Fruit fly (Drosophila melanogaster) whole organism, embryonic: Measurements from ENCODE around the gene trr.
A peak's percentile ranks its signal among the peaks of the same experiment; 100 is the strongest.

ENCODE experiments used
- ATbp ChIP-seq: fragments of 200-800 bp; sonication (Bioruptor generic); optimal IDR thresholded peaks from 2 replicates; lab custom pipeline; 2017; ENCODE audit warnings: missing biosample characterization, mild to moderate bottlenecking, missing genetic modification characterization, missing genetic modification reagents
- BEAF-32 ChIP-seq: fragments of 200-800 bp; sonication (Bioruptor generic); optimal IDR thresholded peaks from 3 replicates; lab custom pipeline; 2017; ENCODE audit warnings: missing biosample characterization, missing genetic modification characterization, mild to moderate bottlenecking, moderate library complexity, missing genetic modification reagents
- Bgb ChIP-seq: fragments of 200-800 bp; sonication (Bioruptor generic); IDR thresholded peaks from 2 replicates; pipeline ENCODE4 v1.3.6; 2022; ENCODE audit warnings: missing biosample characterization, missing genetic modification characterization; ENCODE audit not compliant: partially characterized antibody
- Blimp-1 ChIP-seq: fragments of 200-800 bp; sonication (Bioruptor generic); optimal IDR thresholded peaks from 3 replicates; lab custom pipeline; 2018; ENCODE audit warnings: missing biosample characterization, missing genetic modification characterization, mild to moderate bottlenecking, moderate library complexity, missing genetic modification reagents
- CG10431 ChIP-seq: fragments of 200-800 bp; sonication (Bioruptor generic); optimal IDR thresholded peaks from 3 replicates; lab custom pipeline; 2018; ENCODE audit warnings: missing biosample characterization, mild to moderate bottlenecking, missing genetic modification characterization
- CG11456 ChIP-seq: fragments of 200-800 bp; sonication (Bioruptor generic); IDR thresholded peaks from 3 replicates; pipeline ENCODE4 v1.3.6; 2022; ENCODE audit warnings: missing biosample characterization, missing genetic modification characterization
- CG12659 ChIP-seq: fragments of 200-800 bp; sonication (Bioruptor generic); optimal IDR thresholded peaks from 3 replicates; lab custom pipeline; 2017; ENCODE audit warnings: mild to moderate bottlenecking, missing biosample characterization, missing genetic modification reagents, missing genetic modification characterization
- CG12942 ChIP-seq: fragments of 200-800 bp; sonication (Bioruptor generic); optimal IDR thresholded peaks from 3 replicates; lab custom pipeline; 2016; ENCODE audit warnings: missing biosample characterization, missing genetic modification characterization
- CG1647 ChIP-seq: fragments of 200-800 bp; sonication (Bioruptor generic); optimal IDR thresholded peaks from 3 replicates; lab custom pipeline; 2016; ENCODE audit warnings: missing biosample characterization, missing genetic modification characterization
- CG17802 ChIP-seq: fragments of 200-800 bp; sonication (Bioruptor generic); optimal IDR thresholded peaks from 2 replicates; lab custom pipeline; 2018; ENCODE audit warnings: missing biosample characterization, mild to moderate bottlenecking, missing genetic modification characterization, moderate library complexity
- CG17829 ChIP-seq: fragments of 200-800 bp; optimal IDR thresholded peaks from 2 replicates; lab custom pipeline; 2019; ENCODE audit warnings: missing biosample characterization, mild to moderate bottlenecking, missing genetic modification characterization, moderate library complexity
- CG2120 ChIP-seq: fragments of 200-800 bp; sonication (Bioruptor generic); optimal IDR thresholded peaks from 3 replicates; lab custom pipeline; 2016; ENCODE audit warnings: missing biosample characterization, missing genetic modification characterization
- CG30020 ChIP-seq: fragments of 200-800 bp; optimal IDR thresholded peaks from 2 replicates; lab custom pipeline; 2019; ENCODE audit warnings: missing biosample characterization, mild to moderate bottlenecking, missing genetic modification characterization, moderate library complexity
- CG30431 ChIP-seq: fragments of 200-800 bp; sonication (Bioruptor generic); optimal IDR thresholded peaks from 2 replicates; lab custom pipeline; 2017; ENCODE audit warnings: missing biosample characterization, missing genetic modification characterization
- CG33557 ChIP-seq: fragments of 200-800 bp; sonication (Bioruptor generic); optimal IDR thresholded peaks from 2 replicates; lab custom pipeline; 2019; ENCODE audit warnings: missing biosample characterization, mild to moderate bottlenecking, missing genetic modification characterization, moderate library complexity
- CG43689 ChIP-seq: fragments of 200-800 bp; sonication (Bioruptor generic); IDR thresholded peaks from 2 replicates; pipeline ENCODE4 v1.3.6; 2022; ENCODE audit warnings: missing biosample characterization, missing genetic modification characterization
- CG6654 ChIP-seq: fragments of 200-800 bp; sonication (Bioruptor generic); optimal IDR thresholded peaks from 2 replicates; lab custom pipeline; 2017; ENCODE audit warnings: missing biosample characterization, mild to moderate bottlenecking, missing genetic modification characterization
- CG6683 ChIP-seq: fragments of 200-800 bp; sonication (Bioruptor generic); optimal IDR thresholded peaks from 2 replicates; lab custom pipeline; 2017; ENCODE audit warnings: missing biosample characterization, mild to moderate bottlenecking, missing genetic modification characterization, missing genetic modification reagents
- CG7928 ChIP-seq: fragments of 200-800 bp; sonication (Bioruptor generic); optimal IDR thresholded peaks from 2 replicates; lab custom pipeline; 2017; ENCODE audit warnings: missing biosample characterization, mild to moderate bottlenecking, missing genetic modification characterization
- CG8290 ChIP-seq, 3 experiments: fragments of 200-800 bp; sonication (Bioruptor generic); optimal IDR thresholded peaks; 2 replicates each; lab custom pipeline; 2016 to 2019; ENCODE audit warnings: missing biosample characterization in 3 of 3, missing genetic modification characterization in 3 of 3, mild to moderate bottlenecking in 2 of 3, moderate library complexity in 1 of 3
- Dip2 ChIP-seq: fragments of 200-800 bp; sonication (Bioruptor generic); IDR thresholded peaks from 2 replicates; pipeline ENCODE4 v1.3.6; 2022; ENCODE audit warnings: missing biosample characterization, missing genetic modification characterization
- Ets65A ChIP-seq: fragments of 200-800 bp; sonication (Bioruptor generic); peaks from one replicate; lab custom pipeline; 2016; ENCODE audit warnings: missing biosample characterization, missing genetic modification characterization
- HHEX ChIP-seq: fragments of 200-800 bp; sonication (Bioruptor generic); optimal IDR thresholded peaks from 3 replicates; lab custom pipeline; 2017; ENCODE audit warnings: missing biosample characterization, mild to moderate bottlenecking, missing genetic modification characterization, missing genetic modification reagents
- HLH54F ChIP-seq: fragments of 200-800 bp; sonication (Bioruptor generic); optimal IDR thresholded peaks from 3 replicates; lab custom pipeline; 2016; ENCODE audit warnings: missing biosample characterization, missing genetic modification characterization
- Hmr ChIP-seq: fragments of 200-800 bp; sonication (Bioruptor generic); optimal IDR thresholded peaks from 3 replicates; lab custom pipeline; 2017; ENCODE audit warnings: mild to moderate bottlenecking, missing biosample characterization, missing genetic modification reagents, missing genetic modification characterization
- Jarid2 ChIP-seq: fragments of 200-800 bp; sonication (Bioruptor generic); optimal IDR thresholded peaks from 3 replicates; lab custom pipeline; 2017; ENCODE audit warnings: mild to moderate bottlenecking, missing biosample characterization, missing genetic modification reagents, missing genetic modification characterization
- Max ChIP-seq: fragments of 200-800 bp; sonication (Bioruptor generic); optimal IDR thresholded peaks from 2 replicates; lab custom pipeline; 2016; ENCODE audit warnings: missing biosample characterization, mild to moderate bottlenecking, missing genetic modification characterization
- Mrtf ChIP-seq: fragments of 200-800 bp; sonication (Bioruptor generic); IDR thresholded peaks from 3 replicates; pipeline ENCODE4 v1.3.6; 2022; ENCODE audit warnings: missing biosample characterization, missing genetic modification characterization
- NFAT ChIP-seq: fragments of 200-800 bp; sonication (Bioruptor generic); IDR thresholded peaks from 2 replicates; pipeline ENCODE4 v1.3.6; 2022; ENCODE audit warnings: missing biosample characterization, missing genetic modification characterization
- Poxn ChIP-seq: fragments of 200-800 bp; sonication (Bioruptor generic); IDR thresholded peaks from 2 replicates; pipeline ENCODE4 v1.3.6; 2022; ENCODE audit warnings: missing biosample characterization, missing genetic modification characterization
- Rfx ChIP-seq: fragments of 200-800 bp; sonication (Bioruptor generic); IDR thresholded peaks from 2 replicates; pipeline ENCODE4 v1.3.6; 2022; ENCODE audit warnings: missing biosample characterization, missing genetic modification characterization
- Rx ChIP-seq: fragments of 200-800 bp; sonication (Bioruptor generic); IDR thresholded peaks from 2 replicates; pipeline ENCODE4 v1.3.6; 2022; ENCODE audit warnings: missing biosample characterization, missing genetic modification characterization
- Sin3A ChIP-seq: fragments of >200 bp; optimal IDR thresholded peaks from 2 replicates; lab custom pipeline; 2018
- Sox100B ChIP-seq: fragments of 200-800 bp; sonication (Bioruptor generic); optimal IDR thresholded peaks from 3 replicates; lab custom pipeline; 2018; ENCODE audit warnings: missing biosample characterization, mild to moderate bottlenecking, missing genetic modification characterization
- Trl ChIP-seq, 3 experiments: fragments of >200 bp in 2 of 3; fragments of 200-800 bp in 1 of 3; sonication (Bioruptor generic) in 1 of 3; optimal IDR thresholded peaks; 2 replicates in 1 of 3; 3 replicates in 2 of 3; lab custom pipeline; 2016 to 2017; ENCODE audit warnings: missing biosample characterization in 1 of 3, missing genetic modification characterization in 1 of 3
- amos ChIP-seq: fragments of 200-800 bp; sonication (Bioruptor generic); IDR thresholded peaks from 2 replicates; pipeline ENCODE4 v1.3.6; 2022; ENCODE audit warnings: missing biosample characterization, missing genetic modification characterization; ENCODE audit not compliant: partially characterized antibody
- chif ChIP-seq, 2 experiments: fragments of 200-800 bp; sonication (Bioruptor generic); optimal IDR thresholded peaks; 3 replicates each; lab custom pipeline; 2016; ENCODE audit warnings: missing biosample characterization in 2 of 2, missing genetic modification characterization in 2 of 2
- dan ChIP-seq: fragments of 200-800 bp; sonication (Bioruptor generic); IDR thresholded peaks from 2 replicates; pipeline ENCODE4 v1.3.6; 2022; ENCODE audit warnings: missing biosample characterization, missing genetic modification characterization
- dati ChIP-seq: fragments of 200-800 bp; sonication (Bioruptor generic); IDR thresholded peaks from 2 replicates; pipeline ENCODE4 v1.3.6; 2022; ENCODE audit warnings: missing biosample characterization, missing genetic modification characterization
- gcm2 ChIP-seq: fragments of 200-800 bp; sonication (Bioruptor generic); optimal IDR thresholded peaks from 2 replicates; lab custom pipeline; 2016; ENCODE audit warnings: missing biosample characterization, missing genetic modification characterization
- gt ChIP-seq: fragments of 200-800 bp; sonication (Bioruptor generic); IDR thresholded peaks from 2 replicates; pipeline ENCODE4 v1.3.6; 2022; ENCODE audit warnings: missing biosample characterization, missing genetic modification characterization
- hbn ChIP-seq: fragments of 200-800 bp; sonication (Bioruptor generic); IDR thresholded peaks from 2 replicates; pipeline ENCODE4 v1.3.6; 2022; ENCODE audit warnings: missing biosample characterization, missing genetic modification characterization; ENCODE audit not compliant: partially characterized antibody
- insv ChIP-seq, 2 experiments: fragments of 200-800 bp; sonication (Bioruptor generic); optimal IDR thresholded peaks; 3 replicates each; lab custom pipeline; 2016 to 2018; ENCODE audit warnings: missing biosample characterization in 2 of 2, missing genetic modification characterization in 2 of 2
- knrl ChIP-seq: fragments of 200-800 bp; sonication (Bioruptor generic); IDR thresholded peaks from 3 replicates; pipeline ENCODE4 v1.3.6; 2022; ENCODE audit warnings: missing biosample characterization, missing genetic modification characterization; ENCODE audit not compliant: partially characterized antibody
- lab ChIP-seq: fragments of 200-800 bp; sonication (Bioruptor generic); optimal IDR thresholded peaks from 3 replicates; lab custom pipeline; 2017; ENCODE audit warnings: missing biosample characterization, missing genetic modification characterization, mild to moderate bottlenecking, moderate library complexity, missing genetic modification reagents
- pzg ChIP-seq: fragments of 200-800 bp; sonication (Bioruptor generic); optimal IDR thresholded peaks from 3 replicates; lab custom pipeline; 2018; ENCODE audit warnings: missing biosample characterization, mild to moderate bottlenecking, missing genetic modification characterization, moderate library complexity
- sisA ChIP-seq: fragments of 200-800 bp; sonication (Bioruptor generic); IDR thresholded peaks from 2 replicates; pipeline ENCODE4 v1.3.6; 2022; ENCODE audit warnings: missing biosample characterization, missing genetic modification characterization
- sob ChIP-seq: fragments of 200-800 bp; sonication (Bioruptor generic); IDR thresholded peaks from 2 replicates; pipeline ENCODE4 v1.3.6; 2022; ENCODE audit warnings: missing biosample characterization, missing genetic modification characterization
- usp ChIP-seq: fragments of >200 bp; optimal IDR thresholded peaks from 2 replicates; lab custom pipeline; 2017; ENCODE audit warnings: missing biosample characterization, missing genetic modification characterization
- zen ChIP-seq: fragments of 200-800 bp; sonication (Bioruptor generic); optimal IDR thresholded peaks from 3 replicates; lab custom pipeline; 2018; ENCODE audit warnings: missing biosample characterization, mild to moderate bottlenecking, missing genetic modification characterization, moderate library complexity

trr gene

dm6 chrX:1868586-1869111 lies 21.1 kb downstream of the trr start, which contains the start of the genes CG14803 and Pex5 (continued):
- TF ChIP-seq CG12942 (GFP tag; lab: Kevin White, UChicago), result no peak
- TF ChIP-seq dan, result no peak
- TF ChIP-seq Rfx (GFP tag; lab: Robert Waterston, UW), result peak; percentile 37; the same call in 1 of the 2 replicates
- TF ChIP-seq usp, result no peak
- TF ChIP-seq dati (GFP tag; lab: Robert Waterston, UW), result no peak
- TF ChIP-seq CG1647 (GFP tag; lab: Kevin White, UChicago), result no peak
- no peak for TF ChIP-seq CG6654 (GFP tag; lab: Kevin White, UChicago)
- TF ChIP-seq Rx, result no peak
- peak; percentile 13 for TF ChIP-seq Sin3A (lab: Kevin White, UChicago)
- TF ChIP-seq HLH54F, result no peak
- TF ChIP-seq insv (GFP tag; optimal IDR thresholded peaks at IDR 0.05; lab: Kevin White, UChicago), result no peak
- no peak for TF ChIP-seq CG17802 (tag; lab: Kevin White, UChicago)
- TF ChIP-seq CG12659, result no peak
- no peak for TF ChIP-seq Trl (optimal IDR thresholded peaks at IDR 0.05; lab: Kevin White, UChicago)
- TF ChIP-seq Trl (GFP tag; optimal IDR thresholded peaks at IDR 0.05; lab: Kevin White, UChicago), result no peak
- TF ChIP-seq gt (GFP tag; lab: Robert Waterston, UW), result no peak
- no peak for TF ChIP-seq Hmr (GFP tag; lab: Kevin White, UChicago)
- TF ChIP-seq lab, result no peak
- TF ChIP-seq Mrtf (GFP tag; lab: Robert Waterston, UW), result no peak
- no peak for TF ChIP-seq CG30431 (GFP tag; lab: Kevin White, UChicago)
- TF ChIP-seq sisA, result no peak
- no peak for TF ChIP-seq CG7928
- no peak for TF ChIP-seq HHEX
- no peak for TF ChIP-seq Dip2 (GFP tag; lab: Robert Waterston, UW)
- no peak for TF ChIP-seq Jarid2 (GFP tag; lab: Kevin White, UChicago)
- peak; percentile 54 for TF ChIP-seq pzg (GFP tag; lab: Kevin White, UChicago)
- TF ChIP-seq CG11456 (GFP tag; lab: Robert Waterston, UW), result no peak
- no peak for TF ChIP-seq CG8290 (GFP tag; optimal IDR thresholded peaks at IDR 0.05; lab: Kevin White, UChicago)
- no peak for TF ChIP-seq CG8290 (tag; optimal IDR thresholded peaks at IDR 0.05; lab: Kevin White, UChicago)
- no peak for TF ChIP-seq gcm2 (GFP tag; lab: Kevin White, UChicago)
- no peak for TF ChIP-seq Max
- no peak for TF ChIP-seq NFAT (GFP tag; lab: Robert Waterston, UW)
- TF ChIP-seq CG43689 (GFP tag; lab: Robert Waterston, UW), result no peak
- peak; percentile 62 for TF ChIP-seq BEAF-32 (GFP tag; lab: Kevin White, UChicago)
- TF ChIP-seq Ets65A (GFP tag; lab: Kevin White, UChicago), result peak; percentile 43
- no peak for TF ChIP-seq CG6683 (GFP tag; lab: Kevin White, UChicago)
- no peak for TF ChIP-seq chif (GFP tag; optimal IDR thresholded peaks at IDR 0.05; lab: Kevin White, UChicago)
- TF ChIP-seq Blimp-1 (GFP tag; lab: Kevin White, UChicago), result no peak
- no peak for TF ChIP-seq CG10431
- TF ChIP-seq CG17829 (tag; lab: Kevin White, UChicago), result no peak
- TF ChIP-seq amos (GFP tag; lab: Robert Waterston, UW), result peak; percentile 59; the same call in 1 of the 2 replicates
- TF ChIP-seq hbn (GFP tag; lab: Robert Waterston, UW), result peak; percentile 43; the same call in 1 of the 2 replicates
- TF ChIP-seq CG30020 (tag; lab: Kevin White, UChicago), result no peak
- TF ChIP-seq ATbp (GFP tag; lab: Kevin White, UChicago), result no peak
- peak; percentile 31 for TF ChIP-seq CG2120 (GFP tag; lab: Kevin White, UChicago)
- peak; percentile 65 for TF ChIP-seq Bgb (GFP tag; lab: Robert Waterston, UW)
- no peak for TF ChIP-seq CG33557 (GFP tag; lab: Kevin White, UChicago)
- no peak for TF ChIP-seq Poxn
- peak; percentile 45; the same call in 2 of the 3 replicates for TF ChIP-seq knrl (GFP tag; lab: Robert Waterston, UW)
- no peak for TF ChIP-seq sob (GFP tag; lab: Robert Waterston, UW)
- TF ChIP-seq Sox100B, result no peak
- no peak for TF ChIP-seq zen
